Worm (Caenorhabditis elegans): ENCODE results near the gene fmi-1.

fmi-1 gene

ce11 chrV:13043832-13044521, 25.1 kb downstream of the fmi-1 start (continued):
- TF ChIP-seq unc-62 (GFP tag; optimal IDR thresholded peaks at IDR 0.05 in 1 of 2): no peak
- no peak for TF ChIP-seq unc-62 (tag; optimal IDR thresholded peaks at IDR 0.05)
- TF ChIP-seq lin-38 (GFP tag; IDR thresholded peaks at IDR 0.05): peak; percentile 25; the same call in 1 of the 2 replicates
- no peak for TF ChIP-seq ceh-62 (tag; optimal IDR thresholded peaks at IDR 0.05)
- no peak for TF ChIP-seq php-3 (GFP tag; IDR thresholded peaks at IDR 0.05)
- TF ChIP-seq lsy-2 (tag; optimal IDR thresholded peaks at IDR 0.05): no peak
- TF ChIP-seq madf-5 (GFP tag; IDR thresholded peaks at IDR 0.05): no peak
- TF ChIP-seq ctbp-1 (GFP tag; IDR thresholded peaks at IDR 0.05): no peak
- no peak for TF ChIP-seq F37D6.2 (tag; optimal IDR thresholded peaks at IDR 0.05)
- TF ChIP-seq aly-2 (tag; optimal IDR thresholded peaks at IDR 0.05): no peak
- TF ChIP-seq hlh-11 (tag; optimal IDR thresholded peaks at IDR 0.05): peak; percentile 4
- peak; percentile 50 for TF ChIP-seq nhr-28 (tag; optimal IDR thresholded peaks at IDR 0.05)
- TF ChIP-seq zag-1 (tag; optimal IDR thresholded peaks at IDR 0.05): no peak
- no peak for TF ChIP-seq set-16 (GFP tag; IDR thresholded peaks at IDR 0.05)
- TF ChIP-seq snpc-4 (tag; optimal IDR thresholded peaks at IDR 0.05): no peak
- no peak for TF ChIP-seq dmd-9 (GFP tag; IDR thresholded peaks at IDR 0.05)
- no peak for TF ChIP-seq F10B5.3 (tag; optimal IDR thresholded peaks at IDR 0.05)
- TF ChIP-seq lin-15B (tag; optimal IDR thresholded peaks at IDR 0.05): no peak
- no peak for TF ChIP-seq Y48G9A.11 (GFP tag; IDR thresholded peaks at IDR 0.05)
- no peak for TF ChIP-seq vab-7 (GFP tag; IDR thresholded peaks at IDR 0.05)
- no peak for TF ChIP-seq egl-43 (GFP tag; IDR thresholded peaks at IDR 0.05)
- TF ChIP-seq lin-39 (tag; optimal IDR thresholded peaks at IDR 0.05): no peak
- no peak for TF ChIP-seq rbr-2 (tag; optimal IDR thresholded peaks at IDR 0.05)
- no peak for TF ChIP-seq dpl-1 (GFP tag; optimal IDR thresholded peaks at IDR 0.05)
- no peak for TF ChIP-seq snpc-1.2 (GFP tag; IDR thresholded peaks at IDR 0.05)

ce11 chrV:13045017-13045416, 26.2 kb downstream of the fmi-1 start:
- TF ChIP-seq dmd-9 (GFP tag; IDR thresholded peaks at IDR 0.05) (0 out of 2 replicates have a peak, but pooled peaks have one; percentile 12), aha-1 (tag) (peak; percentile 96), lsy-2 (tag; optimal IDR thresholded peaks at IDR 0.05) (no peak)

- TF ChIP-seq tra-1 (GFP tag; IDR thresholded peaks at IDR 0.05): peak; percentile 45; the same call in 1 of the 2 replicates
- peak; percentile 34; the same call in 1 of the 2 replicates for TF ChIP-seq dmd-9 (GFP tag; IDR thresholded peaks at IDR 0.05)
- TF ChIP-seq dmd-6 (GFP tag; IDR thresholded peaks at IDR 0.05): peak; percentile 83
- TF ChIP-seq dve-1 (tag; optimal IDR thresholded peaks at IDR 0.05; ENCODE audit: insufficient read depth): peak; percentile 62
- TF ChIP-seq lin-38 (GFP tag; IDR thresholded peaks at IDR 0.05): peak; percentile 6; the same call in 1 of the 2 replicates
- no peak for TF ChIP-seq gei-8 (GFP tag; optimal IDR thresholded peaks at IDR 0.05)
- TF ChIP-seq dmd-8 (GFP tag; IDR thresholded peaks at IDR 0.05): no peak
- TF ChIP-seq pqm-1 (tag; optimal IDR thresholded peaks at IDR 0.05): peak; percentile 59
- TF ChIP-seq lsy-2 (tag; optimal IDR thresholded peaks at IDR 0.05): peak in 1 of 2 experiments; percentile 20
- no peak for TF ChIP-seq Y48G9A.11 (GFP tag; IDR thresholded peaks at IDR 0.05)
- TF ChIP-seq hlh-30 (tag; optimal IDR thresholded peaks at IDR 0.05; ENCODE audit: insufficient read depth): peak; percentile 6
- TF ChIP-seq nhr-77 (tag; optimal IDR thresholded peaks at IDR 0.05): peak; percentile 11
- 0 out of 2 replicates have a peak, but pooled peaks have one; percentile 15 for TF ChIP-seq php-3 (GFP tag; IDR thresholded peaks at IDR 0.05)
- TF ChIP-seq nhr-28 (tag; optimal IDR thresholded peaks at IDR 0.05): peak; percentile 50
- TF ChIP-seq saeg-2 (GFP tag; IDR thresholded peaks at IDR 0.05): no peak
- TF ChIP-seq unc-62 (GFP tag; optimal IDR thresholded peaks at IDR 0.05 in 1 of 2): peak in 1 of 2 experiments; percentile 62
- no peak for TF ChIP-seq unc-62 (tag; optimal IDR thresholded peaks at IDR 0.05)
- 0 out of 2 replicates have a peak, but pooled peaks have one; percentile 8 for TF ChIP-seq ctbp-1 (GFP tag; IDR thresholded peaks at IDR 0.05)
- TF ChIP-seq madf-9 (GFP tag; conservative IDR thresholded peaks at IDR 0.05): no peak; the same call in 1 of the 2 replicates
- no peak for TF ChIP-seq hif-1 (tag; optimal IDR thresholded peaks at IDR 0.05)
- TF ChIP-seq pha-4 (GFP tag; IDR thresholded peaks at IDR 0.05): no peak
- TF ChIP-seq pha-4 (tag; optimal IDR thresholded peaks at IDR 0.05): no peak
- TF ChIP-seq aha-1 (tag): peak; percentile 72
- TF ChIP-seq mep-1 (tag; optimal IDR thresholded peaks at IDR 0.05): peak; percentile 50
- TF ChIP-seq T26A8.4 (GFP tag; IDR thresholded peaks at IDR 0.05): 0 out of 2 replicates have a peak, but pooled peaks have one; percentile 7
- TF ChIP-seq lir-3 (tag; optimal IDR thresholded peaks at IDR 0.05): no peak
- TF ChIP-seq zip-11 (GFP tag; IDR thresholded peaks at IDR 0.05): no peak
Measured at ce11 chrV:13046125-13047123, 27.6 kb downstream of the fmi-1 start.
